Worm (Caenorhabditis elegans) whole organism, young adult: ENCODE measurements around the gene exc-15.
A peak's percentile ranks its signal among the peaks of the same experiment; 100 is the strongest.

Experiments used
- B0261.1 ChIP-seq: sonication (generic microtip); optimal IDR thresholded peaks from 2 replicates; lab custom pipeline; 2016; ENCODE audit warnings: mild to moderate bottlenecking, missing genetic modification characterization, moderate library complexity, missing compliant biosample characterization
- D2030.7 ChIP-seq: fragments of 200-800 bp; sonication (Bioruptor generic); IDR thresholded peaks from 2 replicates; pipeline ENCODE4 v1.3.6; 2022; ENCODE audit warnings: missing genetic modification reagents, missing genetic modification characterization, missing compliant biosample characterization
- F10E7.11 ChIP-seq: sonication (generic microtip); optimal IDR thresholded peaks from 2 replicates; lab custom pipeline; 2017; ENCODE audit warnings: mild to moderate bottlenecking, missing genetic modification characterization, moderate library complexity, missing compliant biosample characterization
- F33H1.4 ChIP-seq: fragments of 200-800 bp; sonication (Bioruptor generic); IDR thresholded peaks from 2 replicates; pipeline ENCODE4 v1.3.6; 2022; ENCODE audit warnings: missing genetic modification reagents, missing genetic modification characterization, missing compliant biosample characterization
- F57A8.1 ChIP-seq: fragments of 200-800 bp; sonication (Bioruptor generic); optimal IDR thresholded peaks from 2 replicates; lab custom pipeline; 2018; ENCODE audit warnings: mild to moderate bottlenecking, missing genetic modification characterization, moderate library complexity, missing compliant biosample characterization
- F57C9.4 ChIP-seq: sonication (generic microtip); optimal IDR thresholded peaks from 2 replicates; lab custom pipeline; 2017; ENCODE audit warnings: mild to moderate bottlenecking, missing genetic modification characterization, missing compliant biosample characterization
- T26A5.8 ChIP-seq: sonication (generic microtip); optimal IDR thresholded peaks from 2 replicates; lab custom pipeline; 2016; ENCODE audit warnings: missing genetic modification characterization, missing compliant biosample characterization
- akir-1 ChIP-seq: fragments of 200-800 bp; sonication (Bioruptor generic); optimal IDR thresholded peaks from 2 replicates; lab custom pipeline; 2018; ENCODE audit warnings: mild to moderate bottlenecking, missing genetic modification characterization, moderate library complexity, missing compliant biosample characterization
- attf-6 ChIP-seq: fragments of 200-800 bp; sonication (Bioruptor generic); IDR thresholded peaks from 2 replicates; pipeline ENCODE4 v1.3.6; 2022; ENCODE audit warnings: missing genetic modification reagents, missing genetic modification characterization, missing compliant biosample characterization
- cebp-1 ChIP-seq, 2 experiments: fragments of 200-800 bp in 1 of 2; sonication (Bioruptor generic) in 1 of 2; sonication (generic microtip) in 1 of 2; IDR thresholded peaks in 1 of 2; optimal IDR thresholded peaks in 1 of 2; 2 replicates each; pipeline versions ENCODE4 v1.3.6 to Lab custom; 2017 to 2022; ENCODE audit warnings: missing compliant biosample characterization in 2 of 2, missing genetic modification characterization in 2 of 2, mild to moderate bottlenecking in 1 of 2, missing genetic modification reagents in 1 of 2, moderate library complexity in 1 of 2
- ceh-58 ChIP-seq: fragments of 200-800 bp; sonication (Bioruptor generic); IDR thresholded peaks from 2 replicates; pipeline ENCODE4 v1.3.6; 2022; ENCODE audit warnings: missing genetic modification characterization, missing compliant biosample characterization
- ceh-79 ChIP-seq: sonication (generic microtip); optimal IDR thresholded peaks from 2 replicates; lab custom pipeline; 2017; ENCODE audit warnings: mild to moderate bottlenecking, missing genetic modification characterization, missing compliant biosample characterization
- dpff-1 ChIP-seq: sonication (generic microtip); optimal IDR thresholded peaks from 2 replicates; lab custom pipeline; 2017; ENCODE audit warnings: mild to moderate bottlenecking, missing genetic modification characterization, missing compliant biosample characterization
- efl-1 ChIP-seq: fragments of 150-350 bp; optimal IDR thresholded peaks from 2 replicates; lab custom pipeline; 2014; ENCODE audit warnings: missing biosample characterization, missing genetic modification reagents, missing genetic modification characterization
- egl-18 ChIP-seq: fragments of 200-800 bp; sonication (Bioruptor generic); IDR thresholded peaks from 2 replicates; pipeline ENCODE4 v1.3.6; 2022; ENCODE audit warnings: missing genetic modification reagents, missing genetic modification characterization, missing compliant biosample characterization
- egrh-3 ChIP-seq: fragments of 200-800 bp; sonication (Bioruptor generic); IDR thresholded peaks from 2 replicates; pipeline ENCODE4 v1.3.6; 2022; ENCODE audit warnings: missing genetic modification reagents, missing genetic modification characterization, missing compliant biosample characterization
- gei-17 ChIP-seq: fragments of 200-800 bp; sonication (Bioruptor generic); optimal IDR thresholded peaks from 2 replicates; lab custom pipeline; 2018; ENCODE audit warnings: mild to moderate bottlenecking, missing genetic modification characterization, missing compliant biosample characterization
- him-1 ChIP-seq: sonication (generic microtip); optimal IDR thresholded peaks from 2 replicates; lab custom pipeline; 2016; ENCODE audit warnings: missing genotype, missing genetic modification reagents, missing genetic modification characterization, missing compliant biosample characterization
- hmg-20 ChIP-seq: fragments of 200-800 bp; sonication (Bioruptor generic); IDR thresholded peaks from 2 replicates; pipeline ENCODE4 v1.3.6; 2022; ENCODE audit warnings: missing genetic modification reagents, missing genetic modification characterization, missing compliant biosample characterization
- hsf-1 ChIP-seq: fragments of 200-800 bp; sonication (Bioruptor generic); IDR thresholded peaks from 2 replicates; pipeline ENCODE4 v1.3.6; 2022; ENCODE audit warnings: missing genetic modification reagents, missing genetic modification characterization, missing compliant biosample characterization
- lin-40 ChIP-seq: sonication (generic microtip); optimal IDR thresholded peaks from 2 replicates; lab custom pipeline; 2016; ENCODE audit warnings: missing genetic modification characterization, mild to moderate bottlenecking, missing compliant biosample characterization, missing genotype, missing genetic modification reagents
- madf-3 ChIP-seq: fragments of 200-800 bp; sonication (Bioruptor generic); IDR thresholded peaks from 2 replicates; pipeline ENCODE4 v1.3.6; 2022; ENCODE audit warnings: missing genetic modification reagents, missing genetic modification characterization, missing compliant biosample characterization
- madf-6 ChIP-seq: fragments of 200-800 bp; sonication (Bioruptor generic); IDR thresholded peaks from 2 replicates; pipeline ENCODE4 v1.3.6; 2022; ENCODE audit warnings: missing genetic modification reagents, missing genetic modification characterization, missing compliant biosample characterization
- madf-8 ChIP-seq: fragments of 200-800 bp; sonication (Bioruptor generic); conservative IDR thresholded peaks from 2 replicates; pipeline ENCODE4 v1.3.6; 2022; ENCODE audit warnings: missing genetic modification reagents, missing genetic modification characterization, missing compliant biosample characterization
- mcd-1 ChIP-seq: fragments of 200-800 bp; sonication (Bioruptor generic); IDR thresholded peaks from 2 replicates; pipeline ENCODE4 v1.3.6; 2022; ENCODE audit warnings: missing genetic modification reagents, missing genetic modification characterization, missing compliant biosample characterization
- nfya-2 ChIP-seq: fragments of 200-800 bp; sonication (Bioruptor generic); IDR thresholded peaks from 2 replicates; pipeline ENCODE4 v1.3.6; 2022; ENCODE audit warnings: missing genetic modification reagents, missing genetic modification characterization, missing compliant biosample characterization
- nhr-120 ChIP-seq: fragments of 200-800 bp; sonication (Bioruptor generic); IDR thresholded peaks from 2 replicates; pipeline ENCODE4 v1.3.6; 2022; ENCODE audit warnings: missing genetic modification characterization, missing compliant biosample characterization
- nhr-27 ChIP-seq: fragments of 200-800 bp; sonication (Bioruptor generic); optimal IDR thresholded peaks from 2 replicates; lab custom pipeline; 2018; ENCODE audit warnings: mild to moderate bottlenecking, missing genetic modification characterization, moderate library complexity, missing compliant biosample characterization
- nhr-80 ChIP-seq: sonication (generic microtip); optimal IDR thresholded peaks from 2 replicates; lab custom pipeline; 2016; ENCODE audit warnings: missing genetic modification characterization, missing compliant biosample characterization
- pbrm-1 ChIP-seq: fragments of 200-800 bp; sonication (Bioruptor generic); IDR thresholded peaks from 2 replicates; pipeline ENCODE4 v1.3.6; 2022; ENCODE audit warnings: missing genetic modification reagents, missing genetic modification characterization, missing compliant biosample characterization
- sea-2 ChIP-seq: fragments of 200-800 bp; sonication (Bioruptor generic); IDR thresholded peaks from 2 replicates; pipeline ENCODE4 v1.3.6; 2022; ENCODE audit warnings: missing genetic modification characterization, missing compliant biosample characterization
- snpc-1.1 ChIP-seq: sonication (generic microtip); optimal IDR thresholded peaks from 2 replicates; lab custom pipeline; 2017; ENCODE audit warnings: missing genetic modification characterization, mild to moderate bottlenecking, missing compliant biosample characterization, antibody characterized with exemption, moderate library complexity, missing genotype, missing genetic modification reagents; ENCODE audit not compliant: insufficient read depth
- snpc-1.3 ChIP-seq: sonication (generic microtip); optimal IDR thresholded peaks from 2 replicates; lab custom pipeline; 2017; ENCODE audit warnings: missing genetic modification characterization, mild to moderate bottlenecking, missing compliant biosample characterization, antibody characterized with exemption, moderate library complexity, missing genotype, missing genetic modification reagents; ENCODE audit not compliant: insufficient read depth
- snpc-3.4 ChIP-seq: sonication (generic microtip); optimal IDR thresholded peaks from 2 replicates; lab custom pipeline; 2017; ENCODE audit warnings: missing genetic modification characterization, mild to moderate bottlenecking, missing compliant biosample characterization, antibody characterized with exemption, moderate library complexity, missing genotype, missing genetic modification reagents
- snpc-4 ChIP-seq, 5 experiments: fragments of 150-350 bp in 1 of 5; sonication (generic microtip) in 4 of 5; optimal IDR thresholded peaks; 2 replicates each; lab custom pipeline; 2014 to 2018; ENCODE audit warnings: missing genetic modification characterization in 5 of 5, missing biosample characterization in 3 of 5, antibody characterized with exemption in 2 of 5, mild to moderate bottlenecking in 2 of 5, missing compliant biosample characterization in 2 of 5, missing genotype in 2 of 5, moderate library complexity in 2 of 5, missing genetic modification reagents in 1 of 5
- somi-1 ChIP-seq: fragments of 200-800 bp; sonication (Bioruptor generic); optimal IDR thresholded peaks from 2 replicates; lab custom pipeline; 2018; ENCODE audit warnings: mild to moderate bottlenecking, missing genetic modification characterization, missing compliant biosample characterization
- sptf-2 ChIP-seq: fragments of 200-800 bp; sonication (Bioruptor generic); optimal IDR thresholded peaks from 2 replicates; lab custom pipeline; 2018; ENCODE audit warnings: mild to moderate bottlenecking, missing genetic modification characterization, missing compliant biosample characterization
- tbp1 ChIP-seq: fragments of 200-800 bp; sonication (Bioruptor generic); optimal IDR thresholded peaks from 2 replicates; lab custom pipeline; 2018; ENCODE audit warnings: mild to moderate bottlenecking, missing genetic modification characterization, missing compliant biosample characterization
- unc-62 ChIP-seq: fragments of 150-350 bp; optimal IDR thresholded peaks from 2 replicates; lab custom pipeline; 2014; ENCODE audit warnings: missing biosample characterization, missing genetic modification reagents, missing genetic modification characterization
- zfh-2 ChIP-seq: fragments of 200-800 bp; sonication (Bioruptor generic); conservative IDR thresholded peaks from 2 replicates; pipeline ENCODE4 v1.3.6; 2022; ENCODE audit warnings: missing genetic modification reagents, missing genetic modification characterization, missing compliant biosample characterization

exc-15 gene

DNA sequence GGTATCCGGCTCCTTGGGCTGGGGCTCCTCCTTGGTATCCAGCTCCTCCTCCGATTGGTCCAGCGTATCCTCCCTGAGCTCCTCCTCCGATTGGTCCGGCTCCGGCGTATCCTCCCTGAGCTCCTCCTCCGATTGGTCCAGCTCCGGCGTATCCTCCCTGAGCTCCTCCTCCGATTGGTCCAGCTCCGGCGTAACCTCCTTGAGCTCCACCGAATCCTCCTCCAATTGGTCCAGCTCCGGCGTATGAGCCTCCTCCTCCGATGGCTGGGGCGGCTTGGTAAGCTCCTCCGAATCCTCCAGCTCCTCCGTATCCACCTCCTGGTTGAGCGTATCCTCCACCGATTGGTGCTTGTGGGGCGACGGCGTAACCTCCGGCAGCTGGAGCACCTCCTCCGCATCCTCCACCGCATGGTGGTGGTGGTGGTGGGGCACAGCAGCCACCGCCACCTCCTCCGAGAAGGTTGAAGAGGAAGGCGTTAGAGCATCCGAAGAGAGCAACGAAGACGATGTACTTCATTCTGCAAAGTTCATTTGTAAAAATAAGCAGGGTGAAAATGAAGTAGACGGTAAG lies 47.8 kb upstream of the exc-15 start, which contains the start of gene Y47D7A.13:
TSS of gene Y47D7A.13 (minus strand) at position 517 of the 571 bp plus-strand sequence.
- peak; percentile 93 for TF ChIP-seq egrh-3
- peak; percentile 22 for TF ChIP-seq ceh-79 (tag; lab: Kevin White, UChicago)
- TF ChIP-seq dpff-1 (tag; lab: Kevin White, UChicago) = no peak
- TF ChIP-seq lin-40 (tag; lab: Kevin White, UChicago) = no peak
- TF ChIP-seq madf-3 = no peak
- 0 out of 2 replicates have a peak, but pooled peaks have one; percentile 24 for TF ChIP-seq F33H1.4 (GFP tag; lab: Robert Waterston, UW)
- peak; percentile 70 for TF ChIP-seq zfh-2 (GFP tag; lab: Robert Waterston, UW)
- no peak for TF ChIP-seq F10E7.11 (tag; lab: Kevin White, UChicago)
- TF ChIP-seq sptf-2 = no peak
- TF ChIP-seq sea-2 (GFP tag; lab: Robert Waterston, UW) = no peak

- TF ChIP-seq egl-18 (GFP tag; lab: Robert Waterston, UW) = no peak
- TF ChIP-seq gei-17 (GFP tag; lab: Kevin White, UChicago) = no peak
- TF ChIP-seq nfya-2 (GFP tag; lab: Robert Waterston, UW) = no peak
- TF ChIP-seq ceh-58 (GFP tag; lab: Robert Waterston, UW) = no peak
- no peak for TF ChIP-seq somi-1 (GFP tag; lab: Kevin White, UChicago)
- TF ChIP-seq snpc-1.3 = no peak
- no peak for TF ChIP-seq madf-8 (GFP tag; lab: Robert Waterston, UW)
- no peak for TF ChIP-seq dpff-1 (tag; lab: Kevin White, UChicago)
- no peak for TF ChIP-seq snpc-1.1 (tag; lab: Kevin White, UChicago)
- no peak for TF ChIP-seq nhr-27
- TF ChIP-seq nhr-120 = no peak
Measured at ce11 chrV:4437215-4437614, 46.0 kb upstream of the exc-15 start.

DNA sequence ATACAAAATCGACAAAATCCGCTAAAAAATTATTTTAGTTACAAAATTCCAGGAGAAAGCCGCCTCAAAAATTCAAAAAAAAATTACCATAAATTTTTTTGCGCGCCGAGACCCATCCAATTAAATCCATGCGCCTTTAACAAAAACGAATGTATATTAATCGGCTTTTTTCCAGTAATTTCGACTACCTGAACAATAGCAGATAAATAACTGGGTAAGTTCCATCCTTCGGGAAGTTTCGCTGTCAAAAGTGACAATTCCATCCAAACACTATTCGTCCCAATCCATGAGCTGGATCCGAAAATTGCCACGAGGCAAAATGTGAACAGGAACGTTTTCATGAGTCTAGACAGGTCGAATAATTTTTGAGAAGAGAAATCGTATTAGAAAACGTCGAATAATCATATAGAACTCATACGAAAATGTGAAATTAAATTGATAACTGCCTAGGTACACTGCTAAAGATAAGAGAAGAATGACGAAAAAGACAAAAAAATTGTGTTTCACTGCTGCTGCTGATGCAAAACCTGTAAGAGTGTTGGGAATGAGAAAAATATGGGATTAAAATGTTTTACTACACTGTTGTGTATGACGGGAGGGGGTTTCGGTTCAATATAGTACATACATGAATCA lies 40.4 kb upstream of the exc-15 start, which contains the start of gene rft-1:
TSS of gene rft-1 (minus strand) at position 475 of the 633 bp plus-strand sequence.
- TF ChIP-seq T26A5.8 (tag; lab: Kevin White, UChicago) (no peak), nhr-80 (tag; lab: Kevin White, UChicago) (peak; percentile 47), cebp-1 (GFP tag; IDR thresholded peaks at IDR 0.05; lab: Robert Waterston, UW) (no peak), cebp-1 (tag; optimal IDR thresholded peaks at IDR 0.05; lab: Kevin White, UChicago) (no peak), B0261.1 (tag; lab: Kevin White, UChicago) (no peak), him-1 (peak; percentile 40), snpc-1.3 (no peak)

DNA sequence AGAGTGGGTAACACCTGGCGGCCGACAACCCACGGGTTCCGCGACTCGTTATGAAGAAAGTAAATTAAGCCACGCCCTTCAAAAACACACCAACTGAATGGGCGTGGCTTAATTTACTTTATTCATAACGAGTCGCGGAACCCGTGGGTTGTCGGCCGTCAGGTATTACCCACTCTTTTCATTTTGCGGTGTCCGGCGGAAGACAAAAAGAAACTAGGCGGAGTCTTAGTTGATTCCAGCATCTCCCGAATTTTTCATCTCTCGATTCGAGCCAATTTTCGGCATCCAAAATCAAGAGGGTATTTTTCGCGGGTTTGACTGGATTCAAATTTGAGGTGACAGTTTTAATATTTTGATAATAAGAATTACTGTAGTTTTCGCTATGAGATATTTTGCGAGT lies 35.6 kb upstream of the exc-15 start:
- TF ChIP-seq mcd-1 = peak; percentile 54; the same call in 1 of the 2 replicates
- no peak for TF ChIP-seq snpc-1.3
- TF ChIP-seq akir-1 (GFP tag; lab: Kevin White, UChicago) = no peak
- TF ChIP-seq efl-1 (GFP tag; lab: Kevin White, UChicago) = peak; percentile 42
- TF ChIP-seq hmg-20 (GFP tag; lab: Robert Waterston, UW) = no peak
- 0 out of 2 replicates have a peak, but pooled peaks have one; percentile 15 for TF ChIP-seq hsf-1 (GFP tag; lab: Robert Waterston, UW)
- peak; percentile 41; the same call in 1 of the 2 replicates for TF ChIP-seq F33H1.4 (GFP tag; lab: Robert Waterston, UW)
- TF ChIP-seq F57A8.1 (GFP tag; lab: Kevin White, UChicago) = no peak
- peak; percentile 85 for TF ChIP-seq madf-6 (GFP tag; lab: Robert Waterston, UW)
- peak; percentile 89 for TF ChIP-seq snpc-1.1 (tag; lab: Kevin White, UChicago)
- TF ChIP-seq D2030.7 (GFP tag; lab: Robert Waterston, UW) = peak; percentile 65
- peak; percentile 78 for TF ChIP-seq pbrm-1 (GFP tag; lab: Robert Waterston, UW)
- TF ChIP-seq attf-6 (GFP tag; lab: Robert Waterston, UW) = peak; percentile 71
- peak; percentile 74 for TF ChIP-seq snpc-3.4 (tag; lab: Kevin White, UChicago)
- peak; percentile 14 for TF ChIP-seq tbp1 (GFP tag; lab: Kevin White, UChicago)
- TF ChIP-seq madf-8 (GFP tag; lab: Robert Waterston, UW) = 0 out of 2 replicates have a peak, but pooled peaks have one; percentile 21
- peak; percentile 91 for TF ChIP-seq snpc-4 (GFP tag; optimal IDR thresholded peaks at IDR 0.05; lab: Kevin White, UChicago)
- TF ChIP-seq snpc-4 (tag; optimal IDR thresholded peaks at IDR 0.05; lab: Kevin White, UChicago) = peak; percentile 35 to 96 (median 93)
- no peak for TF ChIP-seq F57C9.4
- no peak for TF ChIP-seq unc-62 (GFP tag; lab: Kevin White, UChicago)
